Worm (Caenorhabditis elegans) whole organism, L1 larva: ENCODE results near the gene wdfy-2.

Experiments
- F16B12.6 ChIP-seq: fragments of 150-350 bp; optimal IDR thresholded peaks from 2 replicates; lab custom pipeline; 2014; ENCODE audit warnings: missing biosample characterization, missing genetic modification characterization
- Y116A8C.19 ChIP-seq: sonication (generic microtip); optimal IDR thresholded peaks from 2 replicates; lab custom pipeline; 2016; ENCODE audit warnings: missing compliant biosample characterization, missing genetic modification characterization, borderline replicate concordance
- ceh-63 ChIP-seq: fragments of 200-800 bp; sonication (Bioruptor generic); optimal IDR thresholded peaks from 2 replicates; lab custom pipeline; 2018; ENCODE audit warnings: mild to moderate bottlenecking, missing genetic modification characterization, missing compliant biosample characterization
- ceh-8 ChIP-seq: fragments of 200-800 bp; sonication (Bioruptor generic); optimal IDR thresholded peaks from 2 replicates; lab custom pipeline; 2018; ENCODE audit warnings: mild to moderate bottlenecking, missing genetic modification characterization, moderate library complexity, missing compliant biosample characterization
- ceh-88 ChIP-seq: fragments of 200-800 bp; sonication (Bioruptor generic); IDR thresholded peaks from 2 replicates; pipeline ENCODE4 v1.3.6; 2022; ENCODE audit warnings: missing genetic modification characterization, missing compliant biosample characterization
- ceh-90 ChIP-seq: sonication (generic microtip); optimal IDR thresholded peaks from 2 replicates; lab custom pipeline; 2016; ENCODE audit warnings: missing genetic modification characterization, missing compliant biosample characterization
- dpl-1 ChIP-seq, 3 experiments: fragments of 150-350 bp in 2 of 3; sonication (generic microtip) in 1 of 3; optimal IDR thresholded peaks; 2 replicates each; lab custom pipeline; 2014 to 2017; ENCODE audit warnings: missing biosample characterization in 3 of 3, missing genetic modification characterization in 3 of 3, missing genetic modification reagents in 3 of 3
- dsc-1 ChIP-seq: sonication (generic microtip); optimal IDR thresholded peaks from 2 replicates; lab custom pipeline; 2016; ENCODE audit warnings: mild to moderate bottlenecking, missing genetic modification characterization, missing compliant biosample characterization
- efl-1 ChIP-seq, 4 experiments: fragments of 150-350 bp; optimal IDR thresholded peaks in 3 of 4; peaks in 1 of 4; 1 replicate in 1 of 4; 2 replicates in 3 of 4; lab custom pipeline; 2014; ENCODE audit warnings: missing biosample characterization in 2 of 4, missing genetic modification characterization in 2 of 4, missing genetic modification reagents in 2 of 4
- efl-3 ChIP-seq: fragments of 200-800 bp; sonication (Bioruptor generic); optimal IDR thresholded peaks from 2 replicates; lab custom pipeline; 2018; ENCODE audit warnings: mild to moderate bottlenecking, missing genetic modification characterization, missing compliant biosample characterization
- egl-13 ChIP-seq: sonication (generic microtip); optimal IDR thresholded peaks from 2 replicates; lab custom pipeline; 2016; ENCODE audit warnings: missing genotype, missing genetic modification reagents, missing genetic modification characterization, missing compliant biosample characterization
- egl-27 ChIP-seq, 2 experiments: fragments of 150-350 bp in 1 of 2; sonication (generic microtip); optimal IDR thresholded peaks; 3 replicates each; lab custom pipeline; 2017 to 2018; ENCODE audit warnings: missing biosample characterization in 2 of 2, missing genetic modification characterization in 2 of 2, missing genetic modification reagents in 2 of 2
- fkh-10 ChIP-seq: sonication (generic microtip); optimal IDR thresholded peaks from 2 replicates; lab custom pipeline; 2017; ENCODE audit warnings: missing biosample characterization, missing genetic modification reagents, missing genetic modification characterization
- fkh-4 ChIP-seq: sonication (generic microtip); optimal IDR thresholded peaks from 2 replicates; lab custom pipeline; 2016; ENCODE audit warnings: missing compliant biosample characterization, missing genetic modification characterization, borderline replicate concordance
- fkh-8 ChIP-seq: sonication (generic microtip); optimal IDR thresholded peaks from 2 replicates; lab custom pipeline; 2016; ENCODE audit warnings: mild to moderate bottlenecking, missing genetic modification characterization, missing compliant biosample characterization
- hlh-17 ChIP-seq: fragments of 200-800 bp; sonication (Bioruptor generic); optimal IDR thresholded peaks from 2 replicates; lab custom pipeline; 2018; ENCODE audit warnings: missing genetic modification characterization, mild to moderate bottlenecking, missing compliant biosample characterization, moderate library complexity, borderline replicate concordance
- irx-1 ChIP-seq: sonication (generic microtip); optimal IDR thresholded peaks from 2 replicates; lab custom pipeline; 2016; ENCODE audit warnings: missing genetic modification characterization, missing compliant biosample characterization
- isw-1 ChIP-seq: fragments of 200-800 bp; sonication (Bioruptor generic); IDR thresholded peaks from 2 replicates; pipeline ENCODE4 v1.3.6; 2022; ENCODE audit warnings: missing genetic modification characterization, missing compliant biosample characterization
- lin-13 ChIP-seq: fragments of 150-350 bp; optimal IDR thresholded peaks from 2 replicates; lab custom pipeline; 2014; ENCODE audit warnings: missing biosample characterization, missing genetic modification reagents, missing genetic modification characterization
- lin-14 ChIP-seq: fragments of 200-800 bp; sonication (Bioruptor generic); optimal IDR thresholded peaks from 2 replicates; lab custom pipeline; 2018; ENCODE audit warnings: mild to moderate bottlenecking, missing genetic modification characterization, moderate library complexity, missing compliant biosample characterization
- lin-15B ChIP-seq: fragments of 150-350 bp; sonication (generic microtip); optimal IDR thresholded peaks from 3 replicates; lab custom pipeline; 2014; ENCODE audit warnings: missing biosample characterization, missing genetic modification characterization
- mab-9 ChIP-seq: fragments of 200-800 bp; sonication (Bioruptor generic); IDR thresholded peaks from 2 replicates; pipeline ENCODE4 v1.3.6; 2022; ENCODE audit warnings: missing genetic modification reagents, missing genetic modification characterization, missing compliant biosample characterization
- mdl-1 ChIP-seq, 2 experiments: fragments of 150-350 bp; optimal IDR thresholded peaks; 2 replicates each; lab custom pipeline; 2014 to 2017; ENCODE audit warnings: missing biosample characterization in 2 of 2, missing genetic modification characterization in 2 of 2, inconsistent platforms in 1 of 2
- mef-2 ChIP-seq: fragments of 150-350 bp; optimal IDR thresholded peaks from 2 replicates; lab custom pipeline; 2014; ENCODE audit warnings: missing biosample characterization, missing genetic modification characterization
- nhr-12 ChIP-seq: sonication (generic microtip); optimal IDR thresholded peaks from 2 replicates; lab custom pipeline; 2017; ENCODE audit warnings: missing biosample characterization, missing genetic modification characterization
- nhr-19 ChIP-seq: fragments of 200-800 bp; sonication (Bioruptor generic); conservative IDR thresholded peaks from 2 replicates; pipeline ENCODE4 v1.3.6; 2022; ENCODE audit warnings: missing genetic modification characterization, missing compliant biosample characterization
- nhr-28 ChIP-seq: fragments of 150-350 bp; optimal IDR thresholded peaks from 2 replicates; lab custom pipeline; 2014; ENCODE audit warnings: missing biosample characterization, missing genetic modification characterization
- nhr-84 ChIP-seq: sonication (generic microtip); optimal IDR thresholded peaks from 2 replicates; lab custom pipeline; 2017; ENCODE audit warnings: missing biosample characterization, missing genetic modification characterization
- nhr-90 ChIP-seq: sonication (generic microtip); optimal IDR thresholded peaks from 2 replicates; lab custom pipeline; 2016; ENCODE audit warnings: mild to moderate bottlenecking, missing genetic modification characterization, missing compliant biosample characterization; ENCODE audit not compliant: poor library complexity
- rnt-1 ChIP-seq: sonication (generic microtip); optimal IDR thresholded peaks from 2 replicates; lab custom pipeline; 2016; ENCODE audit warnings: mild to moderate bottlenecking, missing genetic modification characterization, moderate library complexity, missing compliant biosample characterization
- skn-1 ChIP-seq: fragments of 150-350 bp; optimal IDR thresholded peaks from 2 replicates; lab custom pipeline; 2014; ENCODE audit warnings: missing biosample characterization, missing genetic modification characterization
- swsn-7 ChIP-seq: sonication (generic microtip); optimal IDR thresholded peaks from 2 replicates; lab custom pipeline; 2016; ENCODE audit warnings: missing genetic modification characterization, missing compliant biosample characterization
- unc-130 ChIP-seq: fragments of 150-350 bp; optimal IDR thresholded peaks from 2 replicates; lab custom pipeline; 2017; ENCODE audit warnings: missing biosample characterization, missing genetic modification characterization, inconsistent platforms
- unc-30 ChIP-seq: sonication (generic microtip); optimal IDR thresholded peaks from 2 replicates; lab custom pipeline; 2017; ENCODE audit warnings: missing biosample characterization, missing genetic modification characterization
- unc-86 ChIP-seq: sonication (generic microtip); optimal IDR thresholded peaks from 2 replicates; lab custom pipeline; 2016; ENCODE audit warnings: missing genetic modification characterization, missing compliant biosample characterization
- unc-98 ChIP-seq: fragments of 200-800 bp; sonication (Bioruptor generic); IDR thresholded peaks from 2 replicates; pipeline ENCODE4 v1.3.6; 2022; ENCODE audit warnings: missing genetic modification characterization, missing compliant biosample characterization
- ztf-11 ChIP-seq, 2 experiments: sonication (generic microtip); optimal IDR thresholded peaks; 2 replicates each; lab custom pipeline; 2016 to 2017; ENCODE audit warnings: missing genetic modification characterization in 2 of 2, missing biosample characterization in 1 of 2, missing compliant biosample characterization in 1 of 2

The wdfy-2 gene

DNA sequence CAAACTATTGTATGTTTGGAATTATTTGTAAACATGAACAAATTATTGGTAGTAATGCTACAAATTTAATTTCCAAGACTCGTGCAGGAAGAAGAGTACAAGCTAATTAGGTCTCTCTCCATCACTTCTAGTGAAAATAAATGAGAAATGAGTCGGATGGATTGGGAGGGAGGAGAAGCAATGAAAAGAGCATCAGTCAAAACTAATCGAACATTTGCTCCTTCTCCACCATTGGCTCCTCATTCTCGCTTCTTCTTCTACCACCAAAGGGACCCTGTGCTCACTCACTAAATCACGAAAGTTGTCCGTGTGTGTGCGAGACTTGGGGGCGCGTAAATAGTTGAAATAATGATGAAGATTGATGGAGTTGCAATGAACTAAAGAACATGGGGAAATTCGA is 12.8 kb upstream of the wdfy-2 start (continued):
- TF ChIP-seq irx-1 (tag; lab: Kevin White, UChicago) (no peak), unc-130 (tag; lab: Kevin White, UChicago) (peak; percentile 42), rnt-1 (tag; lab: Kevin White, UChicago) (peak; percentile 70)
- TF ChIP-seq, all 84 proteins: peak for 9

- TF ChIP-seq ceh-63 (GFP tag; lab: Kevin White, UChicago) (no peak), rnt-1 (tag; lab: Kevin White, UChicago) (peak; percentile 37), ztf-11 (tag; optimal IDR thresholded peaks at IDR 0.05; lab: Kevin White, UChicago) (peak in 1 of 2 experiments; percentile 6), isw-1 (GFP tag; lab: Robert Waterston, UW) (no peak), lin-14 (GFP tag; lab: Kevin White, UChicago) (peak; percentile 22)
These were observed 11.0 kb upstream of the wdfy-2 start for ce11 chrII:9308614-9309046.

ce11 chrII:9310204-9310603 is 9.5 kb upstream of the wdfy-2 start, which contains the start of gene cam-1:
cam-1 (minus strand) TSS chrII:9310304.
- TF ChIP-seq swsn-7 (tag; lab: Kevin White, UChicago) (no peak), lin-14 (GFP tag; lab: Kevin White, UChicago) (no peak), nhr-28 (tag; lab: Kevin White, UChicago) (no peak), mef-2 (tag; lab: Kevin White, UChicago) (no peak), efl-1 (optimal IDR thresholded peaks at IDR 0.05; lab: Kevin White, UChicago) (no peak), efl-1 (GFP tag; optimal IDR thresholded peaks at IDR 0.05 in 1 of 2; lab: Kevin White, UChicago) (no peak), nhr-84 (tag; lab: Kevin White, UChicago) (no peak), fkh-4 (no peak), nhr-90 (no peak), nhr-19 (GFP tag; lab: Robert Waterston, UW) (no peak), nhr-12 (tag; lab: Kevin White, UChicago) (no peak), rnt-1 (tag; lab: Kevin White, UChicago) (no peak), ceh-8 (no peak), fkh-10 (GFP tag; lab: Kevin White, UChicago) (no peak)
- TF ChIP-seq, all 84 proteins: peak for 0

DNA sequence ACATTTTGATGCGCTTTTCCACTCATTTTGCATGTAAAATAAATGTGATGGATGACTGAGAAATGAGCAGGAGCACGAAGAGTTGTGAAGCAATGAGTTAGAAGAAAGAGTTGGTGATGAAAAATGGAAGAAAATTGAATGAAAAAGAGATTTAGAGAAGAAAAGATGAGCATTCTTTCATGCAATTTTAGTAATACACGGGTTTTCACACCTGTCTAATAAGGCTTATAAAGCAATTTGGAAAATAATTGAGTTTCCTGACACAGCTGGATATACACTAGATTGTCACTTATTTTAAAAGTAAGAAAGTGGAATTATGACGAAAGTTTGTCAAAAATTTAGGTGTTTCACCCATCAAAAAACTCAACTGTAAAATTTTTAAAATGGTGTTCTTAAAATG is 8.9 kb upstream of the wdfy-2 start:
- TF ChIP-seq egl-27 (tag; optimal IDR thresholded peaks at IDR 0.05; lab: Kevin White, UChicago) = no peak
- TF ChIP-seq fkh-8 (tag; lab: Kevin White, UChicago) = peak; percentile 27
- no peak for TF ChIP-seq dpl-1 (GFP tag; optimal IDR thresholded peaks at IDR 0.05; lab: Kevin White, UChicago)
- peak; percentile 26 for TF ChIP-seq lin-14 (GFP tag; lab: Kevin White, UChicago)
- TF ChIP-seq ceh-8 = peak; percentile 43
- TF ChIP-seq, all 84 proteins: peak for 3

DNA sequence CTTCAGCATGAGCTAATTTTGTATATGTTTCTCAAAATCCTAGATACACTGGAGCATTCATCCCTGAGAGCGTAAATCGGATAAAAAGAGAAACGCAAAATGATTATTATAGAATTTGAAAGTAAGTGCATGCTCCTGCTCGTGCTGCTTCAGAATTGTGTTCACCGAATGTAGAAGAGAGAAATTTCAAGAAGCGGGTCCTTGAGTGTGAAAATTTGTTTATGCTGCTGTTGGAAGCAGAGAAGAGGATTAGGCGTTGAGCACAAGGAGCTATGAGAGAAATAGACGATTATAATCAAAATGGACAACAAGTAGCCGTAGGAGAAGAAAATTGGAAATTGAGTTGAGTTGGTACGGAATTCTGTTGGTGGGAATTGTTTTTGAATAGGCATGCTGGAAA is 8.0 kb upstream of the wdfy-2 start:
- TF ChIP-seq lin-14 (GFP tag; lab: Kevin White, UChicago) (peak; percentile 57), fkh-10 (GFP tag; lab: Kevin White, UChicago) (peak; percentile 69), fkh-4 (no peak), ceh-8 (no peak)

ce11 chrII:9313335-9313734 is 6.3 kb upstream of the wdfy-2 start:
- TF ChIP-seq lin-14 (GFP tag; lab: Kevin White, UChicago) (peak; percentile 21), Y116A8C.19 (tag; lab: Kevin White, UChicago) (no peak)

ce11 chrII:9314733-9315132 is 4.9 kb upstream of the wdfy-2 start:
- TF ChIP-seq mdl-1 (tag; optimal IDR thresholded peaks at IDR 0.05; lab: Kevin White, UChicago) (no peak), lin-14 (GFP tag; lab: Kevin White, UChicago) (peak; percentile 5), efl-3 (no peak), ceh-88 (GFP tag; lab: Robert Waterston, UW) (no peak), mab-9 (GFP tag; lab: Robert Waterston, UW) (no peak), ztf-11 (tag; optimal IDR thresholded peaks at IDR 0.05; lab: Kevin White, UChicago) (no peak), Y116A8C.19 (tag; lab: Kevin White, UChicago) (no peak), unc-98 (GFP tag; lab: Robert Waterston, UW) (no peak), fkh-4 (no peak), ceh-90 (tag; lab: Kevin White, UChicago) (no peak), unc-86 (tag; lab: Kevin White, UChicago) (no peak), F16B12.6 (tag; lab: Kevin White, UChicago) (no peak), hlh-17 (GFP tag; lab: Kevin White, UChicago) (no peak), skn-1 (tag; lab: Kevin White, UChicago) (no peak), lin-15B (tag; lab: Kevin White, UChicago) (no peak), dpl-1 (GFP tag; optimal IDR thresholded peaks at IDR 0.05; lab: Kevin White, UChicago) (no peak), efl-1 (optimal IDR thresholded peaks at IDR 0.05; lab: Kevin White, UChicago) (no peak), efl-1 (GFP tag; optimal IDR thresholded peaks at IDR 0.05 in 1 of 2; lab: Kevin White, UChicago) (peak in 1 of 2 experiments; percentile 84), egl-13 (tag; lab: Kevin White, UChicago) (no peak), nhr-28 (tag; lab: Kevin White, UChicago) (no peak), lin-13 (GFP tag; lab: Kevin White, UChicago) (no peak), unc-30 (no peak), dsc-1 (tag; lab: Kevin White, UChicago) (no peak)
